Worm (Caenorhabditis elegans) whole organism, L1 larva: ENCODE data around the gene R10E11.9.

Experiments
- F16B12.6 ChIP-seq: fragments of 150-350 bp; optimal IDR thresholded peaks from 2 replicates; lab custom pipeline; 2014; ENCODE audit warnings: missing biosample characterization, missing genetic modification characterization
- ceh-8 ChIP-seq: fragments of 200-800 bp; sonication (Bioruptor generic); optimal IDR thresholded peaks from 2 replicates; lab custom pipeline; 2018; ENCODE audit warnings: mild to moderate bottlenecking, missing genetic modification characterization, moderate library complexity, missing compliant biosample characterization
- egl-13 ChIP-seq: sonication (generic microtip); optimal IDR thresholded peaks from 2 replicates; lab custom pipeline; 2016; ENCODE audit warnings: missing genotype, missing genetic modification reagents, missing genetic modification characterization, missing compliant biosample characterization
- fkh-10 ChIP-seq: sonication (generic microtip); optimal IDR thresholded peaks from 2 replicates; lab custom pipeline; 2017; ENCODE audit warnings: missing biosample characterization, missing genetic modification reagents, missing genetic modification characterization
- fos-1 ChIP-seq: fragments of 150-350 bp; optimal IDR thresholded peaks from 2 replicates; lab custom pipeline; 2014; ENCODE audit warnings: missing biosample characterization, missing genetic modification characterization
- hlh-17 ChIP-seq: fragments of 200-800 bp; sonication (Bioruptor generic); optimal IDR thresholded peaks from 2 replicates; lab custom pipeline; 2018; ENCODE audit warnings: missing genetic modification characterization, mild to moderate bottlenecking, missing compliant biosample characterization, moderate library complexity, borderline replicate concordance
- lin-13 ChIP-seq: fragments of 150-350 bp; optimal IDR thresholded peaks from 2 replicates; lab custom pipeline; 2014; ENCODE audit warnings: missing biosample characterization, missing genetic modification reagents, missing genetic modification characterization
- mep-1 ChIP-seq: fragments of 150-350 bp; optimal IDR thresholded peaks from 2 replicates; lab custom pipeline; 2014; ENCODE audit warnings: missing biosample characterization, missing genetic modification characterization
- nhr-237 ChIP-seq: fragments of 150-350 bp; optimal IDR thresholded peaks from 2 replicates; lab custom pipeline; 2014; ENCODE audit warnings: missing biosample characterization, missing genetic modification characterization
- nhr-47 ChIP-seq: sonication (generic microtip); optimal IDR thresholded peaks from 2 replicates; lab custom pipeline; 2016; ENCODE audit warnings: mild to moderate bottlenecking, missing genetic modification characterization, moderate library complexity, missing compliant biosample characterization
- nhr-77 ChIP-seq: fragments of 150-350 bp; optimal IDR thresholded peaks from 2 replicates; lab custom pipeline; 2014; ENCODE audit warnings: missing biosample characterization, missing genetic modification characterization
- ztf-11 ChIP-seq, 2 experiments: sonication (generic microtip); optimal IDR thresholded peaks; 2 replicates each; lab custom pipeline; 2016 to 2017; ENCODE audit warnings: missing genetic modification characterization in 2 of 2, missing biosample characterization in 1 of 2, missing compliant biosample characterization in 1 of 2

DNA sequence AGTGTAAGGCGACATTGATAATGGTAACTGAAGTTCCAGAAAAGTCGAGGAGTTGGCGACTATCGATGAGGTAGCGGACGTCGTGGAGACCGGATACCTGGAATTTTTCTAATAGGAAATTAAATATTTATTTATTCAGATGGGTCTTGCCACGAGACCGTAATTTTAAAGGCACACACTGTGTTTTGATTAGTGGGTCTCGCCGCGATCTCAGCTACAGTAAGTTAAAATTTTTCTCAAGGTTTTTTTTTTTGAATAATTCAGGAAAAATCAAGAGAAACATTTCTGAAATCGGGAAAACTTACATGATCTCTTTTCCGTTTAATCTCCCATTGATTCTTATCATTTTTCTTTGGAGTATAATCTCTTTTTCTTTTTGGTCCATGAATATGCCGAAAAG lies 14.4 kb downstream of the R10E11.9 start:
- TF ChIP-seq hlh-17 (GFP tag; lab: Kevin White, UChicago) (no peak), fkh-10 (GFP tag; lab: Kevin White, UChicago) (no peak), F16B12.6 (tag; lab: Kevin White, UChicago) (no peak), egl-13 (tag; lab: Kevin White, UChicago) (no peak), mep-1 (tag; lab: Kevin White, UChicago) (no peak), ceh-8 (GFP tag; lab: Kevin White, UChicago) (no peak), fos-1 (tag; lab: Kevin White, UChicago) (no peak), nhr-47 (tag; lab: Kevin White, UChicago) (no peak), ztf-11 (tag; optimal IDR thresholded peaks at IDR 0.05; lab: Kevin White, UChicago) (no peak), nhr-77 (no peak), lin-13 (GFP tag; lab: Kevin White, UChicago) (no peak), nhr-237 (tag; lab: Kevin White, UChicago) (no peak)
